Fruit fly (Drosophila melanogaster): ENCODE data around the gene Hmu.

dm6 chr3R:27340322-27340721 lies 51.8 kb downstream of the Hmu start, which contains the start of gene CG42534:
- TF ChIP-seq CG6276 (GFP tag; optimal IDR thresholded peaks at IDR 0.05), result no peak
- no peak for TF ChIP-seq Sox102F (GFP tag; optimal IDR thresholded peaks at IDR 0.05)
- no peak for TF ChIP-seq CG31627 (GFP tag; optimal IDR thresholded peaks at IDR 0.05)
- TF ChIP-seq CG16779 (tag; optimal IDR thresholded peaks at IDR 0.05), result no peak
- no peak for TF ChIP-seq CG34406 (GFP tag; optimal IDR thresholded peaks at IDR 0.05)
- TF ChIP-seq CG8319 (GFP tag; optimal IDR thresholded peaks at IDR 0.05), result no peak
- TF ChIP-seq topi (GFP tag; optimal IDR thresholded peaks at IDR 0.05), result no peak
- no peak for TF ChIP-seq CG7368 (GFP tag; optimal IDR thresholded peaks at IDR 0.05)
- TF ChIP-seq vri (GFP tag; optimal IDR thresholded peaks at IDR 0.05), result no peak
- no peak for TF ChIP-seq CG3032 (tag; optimal IDR thresholded peaks at IDR 0.05)
- no peak for TF ChIP-seq eg (GFP tag; IDR thresholded peaks at IDR 0.05)
- no peak for TF ChIP-seq fd59A (GFP tag; optimal IDR thresholded peaks at IDR 0.05)

Data from whole organism, prepupa.